Fruit fly (Drosophila melanogaster) whole organism, pupa: ENCODE measurements around the gene CG42693.

Experiments
- CG10348 ChIP-seq: fragments of 200-800 bp; sonication (Bioruptor generic); IDR thresholded peaks from 2 replicates; pipeline ENCODE4 v1.3.6; 2022; ENCODE audit warnings: missing biosample characterization, missing genetic modification characterization
- CG12605 ChIP-seq: fragments of 200-800 bp; sonication (Bioruptor generic); IDR thresholded peaks from 2 replicates; pipeline ENCODE4 v1.3.6; 2022; ENCODE audit warnings: missing biosample characterization, missing genetic modification characterization
- CG13204 ChIP-seq: fragments of 200-800 bp; sonication (Bioruptor generic); optimal IDR thresholded peaks from 2 replicates; lab custom pipeline; 2018; ENCODE audit warnings: missing biosample characterization, mild to moderate bottlenecking, missing genetic modification characterization, moderate library complexity
- CG14655 ChIP-seq: fragments of 200-800 bp; sonication (Bioruptor generic); optimal IDR thresholded peaks from 3 replicates; lab custom pipeline; 2017; ENCODE audit warnings: mild to moderate bottlenecking, missing biosample characterization, missing genetic modification reagents, missing genetic modification characterization
- CG15710 ChIP-seq: fragments of 200-800 bp; sonication (Bioruptor generic); optimal IDR thresholded peaks from 2 replicates; lab custom pipeline; 2018; ENCODE audit warnings: missing biosample characterization, mild to moderate bottlenecking, missing genetic modification characterization, moderate library complexity
- CG17806 ChIP-seq: fragments of 200-800 bp; sonication (Bioruptor generic); optimal IDR thresholded peaks from 2 replicates; lab custom pipeline; 2018; ENCODE audit warnings: missing biosample characterization, mild to moderate bottlenecking, missing genetic modification characterization, moderate library complexity
- CG32121 ChIP-seq: fragments of 200-800 bp; sonication (Bioruptor generic); IDR thresholded peaks from 2 replicates; pipeline ENCODE4 v1.3.6; 2022; ENCODE audit warnings: missing biosample characterization, missing genetic modification characterization
- CG34367 ChIP-seq: fragments of 200-800 bp; sonication (Bioruptor generic); optimal IDR thresholded peaks from 2 replicates; lab custom pipeline; 2018; ENCODE audit warnings: missing biosample characterization, mild to moderate bottlenecking, missing genetic modification characterization
- CG4496 ChIP-seq: fragments of 200-800 bp; sonication (Bioruptor generic); IDR thresholded peaks from 3 replicates; pipeline ENCODE4 v1.3.6; 2022; ENCODE audit warnings: missing biosample characterization, missing genetic modification characterization
- CG8159 ChIP-seq: fragments of 200-800 bp; sonication (Bioruptor generic); optimal IDR thresholded peaks from 3 replicates; lab custom pipeline; 2018; ENCODE audit warnings: missing biosample characterization, mild to moderate bottlenecking, missing genetic modification characterization, moderate library complexity
- CG8301 ChIP-seq: fragments of 200-800 bp; sonication (Bioruptor generic); optimal IDR thresholded peaks from 2 replicates; lab custom pipeline; 2018; ENCODE audit warnings: missing biosample characterization, mild to moderate bottlenecking, missing genetic modification characterization
- CG9948 ChIP-seq: fragments of 200-800 bp; sonication (Bioruptor generic); optimal IDR thresholded peaks from 2 replicates; lab custom pipeline; 2018; ENCODE audit warnings: missing biosample characterization, mild to moderate bottlenecking, missing genetic modification characterization, moderate library complexity
- D1 ChIP-seq: fragments of 200-800 bp; sonication (Bioruptor generic); optimal IDR thresholded peaks from 2 replicates; lab custom pipeline; 2018; ENCODE audit warnings: missing biosample characterization, mild to moderate bottlenecking, missing genetic modification characterization, moderate library complexity
- EcR ChIP-seq: fragments of 200-800 bp; sonication (Bioruptor generic); optimal IDR thresholded peaks from 3 replicates; lab custom pipeline; 2019; ENCODE audit warnings: missing biosample characterization, missing genetic modification characterization, mild to moderate bottlenecking, moderate library complexity, missing genetic modification reagents
- Ets98B ChIP-seq: fragments of 200-800 bp; sonication (Bioruptor generic); IDR thresholded peaks from 2 replicates; pipeline ENCODE4 v1.3.6; 2022; ENCODE audit warnings: missing biosample characterization, missing genetic modification characterization
- Pif1A ChIP-seq: fragments of 200-800 bp; sonication (Bioruptor generic); optimal IDR thresholded peaks from 3 replicates; lab custom pipeline; 2016; ENCODE audit warnings: missing biosample characterization, missing genetic modification characterization
- Pif1B ChIP-seq: fragments of 200-800 bp; sonication (Bioruptor generic); optimal IDR thresholded peaks from 3 replicates; lab custom pipeline; 2016; ENCODE audit warnings: missing biosample characterization, missing genetic modification characterization
- Snoo ChIP-seq: fragments of 200-800 bp; sonication (Bioruptor generic); optimal IDR thresholded peaks from 3 replicates; lab custom pipeline; 2017; ENCODE audit warnings: missing biosample characterization, mild to moderate bottlenecking, missing genetic modification characterization, inconsistent platforms
- fd96Ca ChIP-seq: fragments of 200-800 bp; sonication (Bioruptor generic); IDR thresholded peaks from 3 replicates; pipeline ENCODE4 v1.3.6; 2022; ENCODE audit warnings: missing biosample characterization, missing genetic modification characterization
- gl ChIP-seq: fragments of 200-800 bp; sonication (Bioruptor generic); optimal IDR thresholded peaks from 2 replicates; lab custom pipeline; 2018; ENCODE audit warnings: missing biosample characterization, mild to moderate bottlenecking, missing genetic modification characterization
- rn ChIP-seq: fragments of 200-800 bp; sonication (Bioruptor generic); IDR thresholded peaks from 2 replicates; pipeline ENCODE4 v1.3.6; 2022; ENCODE audit warnings: missing biosample characterization, missing genetic modification characterization

CG42693 gene

dm6 chr3R:31744044-31744652 is 36.0 kb upstream of the CG42693 start, which contains the start of gene CG1896:
TSS of gene CG1896 (plus strand) at chr3R:31744282.
- TF ChIP-seq Snoo (tag; lab: Kevin White, UChicago) (peak; percentile 65), EcR (GFP tag; lab: Kevin White, UChicago) (no peak), CG10348 (GFP tag; lab: Robert Waterston, UW) (no peak), Pif1B (GFP tag; lab: Kevin White, UChicago) (peak; percentile 75), CG12605 (peak; percentile 23; the same call in 1 of the 2 replicates), CG8159 (tag; lab: Kevin White, UChicago) (peak; percentile 54), CG8301 (tag; lab: Kevin White, UChicago) (peak; percentile 40), CG14655 (GFP tag; lab: Kevin White, UChicago) (no peak), D1 (tag; lab: Kevin White, UChicago) (no peak), CG32121 (peak; percentile 51), CG17806 (tag; lab: Kevin White, UChicago) (peak; percentile 43), gl (no peak), CG15710 (tag; lab: Kevin White, UChicago) (peak; percentile 51), CG4496 (peak; percentile 88), CG9948 (peak; percentile 24), CG34367 (tag; lab: Kevin White, UChicago) (peak; percentile 21), fd96Ca (GFP tag; lab: Robert Waterston, UW) (peak; percentile 83), Ets98B (peak; percentile 70), Pif1A (GFP tag; lab: Kevin White, UChicago) (peak; percentile 62), rn (GFP tag; lab: Robert Waterston, UW) (peak; percentile 52; the same call in 1 of the 2 replicates), CG13204 (no peak)
- TF ChIP-seq, all 21 proteins: peak for 15

- TF ChIP-seq CG15710 (tag; lab: Kevin White, UChicago) (no peak), CG17806 (tag; lab: Kevin White, UChicago) (peak; percentile 11), CG8159 (tag; lab: Kevin White, UChicago) (no peak), CG12605 (0 out of 2 replicates have a peak, but pooled peaks have one; percentile 8), rn (GFP tag; lab: Robert Waterston, UW) (no peak), fd96Ca (GFP tag; lab: Robert Waterston, UW) (no peak), CG4496 (peak; percentile 61; the same call in 2 of the 3 replicates), Pif1B (GFP tag; lab: Kevin White, UChicago) (no peak), gl (peak; percentile 49), Snoo (tag; lab: Kevin White, UChicago) (no peak), CG13204 (no peak)
- TF ChIP-seq, all 21 proteins: peak for 4
Measured at dm6 chr3R:31743279-31743678, 35.1 kb upstream of the CG42693 start, which contains the start of gene Tbca. TSS of gene Tbca (plus strand) at chr3R:31743490.

DNA sequence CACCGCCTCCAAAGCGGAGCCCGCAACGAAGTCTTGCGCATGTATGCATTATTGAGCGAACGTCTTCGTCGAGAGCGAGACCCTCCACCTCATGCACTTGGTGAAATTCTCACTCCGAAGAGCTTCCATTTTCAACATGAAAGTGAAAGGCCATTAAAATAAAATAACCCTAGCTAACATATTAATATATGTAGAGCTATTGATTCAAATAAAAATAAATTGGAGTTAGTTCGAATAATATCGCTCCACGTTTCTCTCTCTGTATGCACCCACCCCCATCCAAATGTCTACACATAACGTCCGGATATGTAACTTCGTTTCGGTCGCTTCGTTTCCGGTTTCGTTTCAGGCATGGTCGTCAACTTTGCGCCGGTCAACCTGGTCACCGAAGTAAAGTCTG is 33.1 kb upstream of the CG42693 start:
- TF ChIP-seq CG13204 (no peak), Snoo (tag; lab: Kevin White, UChicago) (no peak), fd96Ca (GFP tag; lab: Robert Waterston, UW) (0 out of 3 replicates have a peak, but pooled peaks have one; percentile 40), CG15710 (tag; lab: Kevin White, UChicago) (peak; percentile 8), CG4496 (peak; percentile 46; the same call in 1 of the 3 replicates)

DNA sequence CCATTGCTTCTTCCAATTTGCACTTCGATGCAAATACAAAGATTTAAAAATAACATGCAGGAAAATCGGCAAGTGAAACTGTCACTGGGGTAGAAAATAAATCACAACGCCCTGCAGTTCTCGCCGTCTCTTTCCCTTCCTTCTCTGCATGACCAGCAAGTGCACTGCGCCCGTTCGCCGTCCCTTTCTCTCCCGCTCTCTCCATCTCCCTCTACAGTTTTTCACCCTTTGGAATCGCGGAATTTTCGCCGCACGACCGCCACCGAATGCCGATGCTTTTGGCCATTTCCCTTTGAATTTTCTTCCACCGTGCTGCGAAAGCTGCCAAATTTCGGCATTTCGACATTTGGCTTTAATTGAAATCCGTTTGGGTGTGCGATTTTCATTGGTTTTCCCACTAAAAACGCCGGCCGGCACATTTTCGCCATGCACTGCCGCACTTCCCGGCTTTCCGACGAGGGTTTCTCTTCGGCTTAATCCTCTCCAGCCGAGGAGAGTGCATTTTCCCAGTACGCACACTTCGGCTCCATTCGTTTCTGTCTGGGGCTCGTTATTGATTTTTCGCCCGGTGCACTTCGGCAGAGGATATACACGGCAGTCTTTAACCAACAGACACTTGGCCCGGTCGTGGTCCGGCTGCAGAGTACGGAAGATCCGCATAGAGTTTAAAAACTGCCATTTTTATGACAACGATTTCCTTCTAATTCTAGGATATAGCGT is 31.1 kb upstream of the CG42693 start:
- no peak for TF ChIP-seq Pif1A (GFP tag; lab: Kevin White, UChicago)
- peak; percentile 66 for TF ChIP-seq CG32121
- 0 out of 2 replicates have a peak, but pooled peaks have one; percentile 30 for TF ChIP-seq Ets98B

DNA sequence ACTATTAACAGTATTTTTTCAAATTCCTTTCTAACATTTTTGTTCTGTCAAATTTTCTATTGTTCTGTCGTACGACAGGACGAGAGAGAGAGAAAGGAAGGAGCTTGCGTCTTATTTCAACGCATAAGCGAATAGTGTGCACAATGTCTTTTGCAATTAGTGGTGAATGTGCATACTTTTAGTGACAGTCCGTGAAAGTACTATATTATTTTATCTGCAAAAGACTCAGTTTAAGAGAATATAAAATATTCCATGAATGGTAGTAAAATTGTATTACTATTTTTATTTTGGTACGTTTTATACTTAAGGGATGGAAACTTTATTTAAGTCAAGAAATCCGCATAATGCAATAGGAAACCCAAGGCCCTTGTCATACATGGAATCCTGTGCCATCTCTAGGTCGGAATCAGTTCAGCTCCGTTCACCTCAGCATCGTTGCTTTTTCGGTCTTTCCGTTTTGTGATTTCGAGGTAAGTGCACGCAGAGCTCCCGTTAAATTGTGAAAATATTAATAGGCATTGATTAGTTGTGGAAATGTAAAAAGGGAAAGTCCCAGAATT is 30.0 kb upstream of the CG42693 start, which contains the start of gene eEF1alpha2:
TSS of gene eEF1alpha2 (plus strand) at position 409 of the 560 bp plus-strand sequence.
- TF ChIP-seq EcR (GFP tag; lab: Kevin White, UChicago): no peak
- no peak for TF ChIP-seq CG32121
- no peak for TF ChIP-seq CG9948
- no peak for TF ChIP-seq CG12605
- no peak for TF ChIP-seq Snoo (tag; lab: Kevin White, UChicago)
- TF ChIP-seq CG17806 (tag; lab: Kevin White, UChicago): no peak
- TF ChIP-seq CG4496: no peak
- no peak for TF ChIP-seq Pif1B (GFP tag; lab: Kevin White, UChicago)
- no peak for TF ChIP-seq rn (GFP tag; lab: Robert Waterston, UW)
- TF ChIP-seq CG34367 (tag; lab: Kevin White, UChicago): no peak
- no peak for TF ChIP-seq CG14655 (GFP tag; lab: Kevin White, UChicago)
- no peak for TF ChIP-seq CG13204
- no peak for TF ChIP-seq fd96Ca (GFP tag; lab: Robert Waterston, UW)
- no peak for TF ChIP-seq D1 (tag; lab: Kevin White, UChicago)
- TF ChIP-seq Pif1A (GFP tag; lab: Kevin White, UChicago): no peak
- TF ChIP-seq CG10348 (GFP tag; lab: Robert Waterston, UW): no peak
- TF ChIP-seq Ets98B: no peak
- no peak for TF ChIP-seq CG8159 (tag; lab: Kevin White, UChicago)
- no peak for TF ChIP-seq CG15710 (tag; lab: Kevin White, UChicago)
- TF ChIP-seq, all 21 proteins: peak for 0
